Fruit fly (Drosophila melanogaster): ENCODE data around the gene enc.

DNA sequence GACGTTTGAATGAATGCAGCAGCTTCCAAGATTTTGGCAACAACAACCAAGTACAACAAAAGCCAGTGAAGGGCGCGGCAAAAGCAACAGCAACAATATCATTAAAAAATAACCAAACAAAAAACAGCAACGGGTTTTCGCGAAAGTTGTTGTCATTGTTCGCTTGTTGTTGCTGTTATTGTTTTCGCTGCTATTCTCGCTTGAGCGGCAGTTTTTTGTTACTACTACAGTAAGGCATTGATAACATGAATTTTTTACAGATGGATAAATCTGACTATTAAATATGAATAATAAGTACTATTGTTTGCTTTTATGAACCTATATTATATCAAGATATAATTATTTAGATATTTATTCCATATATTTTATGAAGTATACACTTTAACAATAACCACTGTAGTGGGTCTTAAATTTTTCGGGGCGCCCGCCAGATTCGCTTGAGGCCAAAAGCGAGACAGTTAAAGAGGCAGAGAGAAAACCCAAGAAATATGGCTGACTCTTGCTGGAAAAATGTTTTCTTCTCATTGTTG, 47.0 kb upstream of the enc start:
- TF ChIP-seq lola (GFP tag; optimal IDR thresholded peaks at IDR 0.05): no peak
- no peak for TF ChIP-seq dsf (GFP tag; optimal IDR thresholded peaks at IDR 0.05; ENCODE audit: borderline replicate concordance)
- peak; percentile 19 for TF ChIP-seq br (GFP tag; optimal IDR thresholded peaks at IDR 0.05)
- peak; percentile 20 for TF ChIP-seq Vsx2 (GFP tag; optimal IDR thresholded peaks at IDR 0.05; ENCODE audit: partially characterized antibody)
- no peak for TF ChIP-seq Hr83 (GFP tag; optimal IDR thresholded peaks at IDR 0.05; ENCODE audit: poor library complexity, severe bottlenecking)
- TF ChIP-seq psq (GFP tag; optimal IDR thresholded peaks at IDR 0.05): peak; percentile 82
- TF ChIP-seq foxo (GFP tag; optimal IDR thresholded peaks at IDR 0.05): peak in 1 of 2 experiments; percentile 84
- peak; percentile 6 for TF ChIP-seq Rel (GFP tag; optimal IDR thresholded peaks at IDR 0.05)
- peak; percentile 42 for TF ChIP-seq Rel (tag; optimal IDR thresholded peaks at IDR 0.05)
